Fruit fly (Drosophila melanogaster) whole organism, wandering third instar larva: ENCODE measurements around the gene sdt.

Experiments
- br ChIP-seq: fragments of 200-800 bp; sonication (Bioruptor generic); optimal IDR thresholded peaks from 2 replicates; lab custom pipeline; 2016; ENCODE audit warnings: missing biosample characterization, missing genetic modification characterization
- lola ChIP-seq: fragments of >200 bp; optimal IDR thresholded peaks from 2 replicates; lab custom pipeline; 2017; ENCODE audit warnings: missing biosample characterization, missing genetic modification characterization

- TF ChIP-seq lola (no peak), br (no peak)
Observed at dm6 chrX:8194559-8194958, 16.2 kb downstream of the sdt start.
